Fruit fly (Drosophila melanogaster) whole organism, prepupa: ENCODE results near the gene CG9577.

Source experiments
- Blimp-1 ChIP-seq: fragments of 200-800 bp; sonication (Bioruptor generic); optimal IDR thresholded peaks from 3 replicates; lab custom pipeline; 2017; ENCODE audit warnings: missing biosample characterization, missing genetic modification characterization, mild to moderate bottlenecking, moderate library complexity, missing genetic modification reagents
- CG10631 ChIP-seq: fragments of 200-800 bp; sonication (Bioruptor generic); optimal IDR thresholded peaks from 2 replicates; lab custom pipeline; 2016; ENCODE audit warnings: missing biosample characterization, missing genetic modification characterization
- CG11762 ChIP-seq: fragments of 200-800 bp; sonication (Bioruptor generic); optimal IDR thresholded peaks from 3 replicates; lab custom pipeline; 2016; ENCODE audit warnings: missing biosample characterization, missing genetic modification characterization; ENCODE audit not compliant: insufficient read depth
- CG11902 ChIP-seq: fragments of 200-800 bp; sonication (Bioruptor generic); optimal IDR thresholded peaks from 3 replicates; lab custom pipeline; 2016; ENCODE audit warnings: missing biosample characterization, missing genetic modification characterization
- CG15336 ChIP-seq: fragments of 200-800 bp; sonication (Bioruptor generic); IDR thresholded peaks from 2 replicates; pipeline ENCODE4 v1.3.6; 2022; ENCODE audit warnings: missing biosample characterization, missing genetic modification characterization
- CG1621 ChIP-seq: fragments of 200-800 bp; sonication (Bioruptor generic); optimal IDR thresholded peaks from 3 replicates; lab custom pipeline; 2018; ENCODE audit warnings: missing biosample characterization, mild to moderate bottlenecking, missing genetic modification characterization
- CG16779 ChIP-seq: fragments of 200-800 bp; sonication (Bioruptor generic); optimal IDR thresholded peaks from 3 replicates; lab custom pipeline; 2017; ENCODE audit warnings: missing biosample characterization, mild to moderate bottlenecking, missing genetic modification characterization
- CG3032 ChIP-seq: fragments of 200-800 bp; optimal IDR thresholded peaks from 2 replicates; lab custom pipeline; 2019; ENCODE audit warnings: missing biosample characterization, mild to moderate bottlenecking, missing genetic modification characterization, moderate library complexity
- CG32006 ChIP-seq: fragments of 200-800 bp; sonication (Bioruptor generic); optimal IDR thresholded peaks from 3 replicates; lab custom pipeline; 2017; ENCODE audit warnings: missing biosample characterization, mild to moderate bottlenecking, missing genetic modification characterization
- CG3919 ChIP-seq: fragments of 200-800 bp; sonication (Bioruptor generic); optimal IDR thresholded peaks from 3 replicates; lab custom pipeline; 2016; ENCODE audit warnings: missing biosample characterization, missing genetic modification characterization
- CG4318 ChIP-seq: fragments of 200-800 bp; sonication (Bioruptor generic); optimal IDR thresholded peaks from 3 replicates; lab custom pipeline; 2017; ENCODE audit warnings: missing biosample characterization, mild to moderate bottlenecking, missing genetic modification characterization
- CG6276 ChIP-seq: fragments of 200-800 bp; sonication (Bioruptor generic); optimal IDR thresholded peaks from 2 replicates; lab custom pipeline; 2017; ENCODE audit warnings: missing biosample characterization, mild to moderate bottlenecking, missing genetic modification characterization
- CG6792 ChIP-seq: fragments of 200-800 bp; sonication (Bioruptor generic); optimal IDR thresholded peaks from 3 replicates; lab custom pipeline; 2016; ENCODE audit warnings: missing biosample characterization, missing genetic modification characterization
- CG6808 ChIP-seq: fragments of 200-800 bp; sonication (Bioruptor generic); optimal IDR thresholded peaks from 3 replicates; lab custom pipeline; 2017; ENCODE audit warnings: missing biosample characterization, missing genetic modification characterization, mild to moderate bottlenecking, moderate library complexity, missing genetic modification reagents
- CG6854 ChIP-seq: fragments of 200-800 bp; sonication (Bioruptor generic); optimal IDR thresholded peaks from 2 replicates; lab custom pipeline; 2017; ENCODE audit warnings: missing biosample characterization, mild to moderate bottlenecking, missing genetic modification characterization
- CG8119 ChIP-seq: fragments of 200-800 bp; sonication (Bioruptor generic); IDR thresholded peaks from 3 replicates; pipeline ENCODE4 v1.3.6; 2022; ENCODE audit warnings: missing biosample characterization, missing genetic modification characterization
- CG8632 ChIP-seq: fragments of 200-800 bp; sonication (Bioruptor generic); optimal IDR thresholded peaks from 3 replicates; lab custom pipeline; 2016; ENCODE audit warnings: missing biosample characterization, missing genetic modification characterization
- Eip75B ChIP-seq: fragments of 200-800 bp; sonication (Bioruptor generic); optimal IDR thresholded peaks from 3 replicates; lab custom pipeline; 2016; ENCODE audit warnings: missing biosample characterization, missing genetic modification characterization
- Eip78C ChIP-seq: fragments of 200-800 bp; sonication (Bioruptor generic); peaks from one replicate; lab custom pipeline; 2016; ENCODE audit warnings: missing biosample characterization, missing genetic modification characterization
- Eip93F ChIP-seq: fragments of 200-800 bp; sonication (Bioruptor generic); optimal IDR thresholded peaks from 2 replicates; lab custom pipeline; 2016; ENCODE audit warnings: missing biosample characterization, mild to moderate bottlenecking, missing genetic modification characterization
- Ets21C ChIP-seq: fragments of 200-800 bp; sonication (Bioruptor generic); optimal IDR thresholded peaks from 3 replicates; lab custom pipeline; 2016; ENCODE audit warnings: missing biosample characterization, missing genetic modification characterization
- Ets96B ChIP-seq: fragments of 200-800 bp; optimal IDR thresholded peaks from 2 replicates; lab custom pipeline; 2019; ENCODE audit warnings: missing biosample characterization, mild to moderate bottlenecking, missing genetic modification characterization, moderate library complexity
- Gug ChIP-seq: fragments of 200-800 bp; sonication (Bioruptor generic); IDR thresholded peaks from 2 replicates; pipeline ENCODE4 v1.3.6; 2022; ENCODE audit warnings: missing biosample characterization, missing genetic modification characterization
- Hr38 ChIP-seq: sonication (Bioruptor generic); optimal IDR thresholded peaks from 2 replicates; lab custom pipeline; 2016; ENCODE audit warnings: missing biosample characterization, missing genetic modification characterization
- Hr39 ChIP-seq: fragments of 200-800 bp; sonication (Bioruptor generic); optimal IDR thresholded peaks from 2 replicates; lab custom pipeline; 2016; ENCODE audit warnings: missing biosample characterization, missing genetic modification characterization
- Met ChIP-seq: fragments of 200-800 bp; sonication (Bioruptor generic); optimal IDR thresholded peaks from 3 replicates; lab custom pipeline; 2016; ENCODE audit warnings: missing biosample characterization, missing genetic modification characterization
- OdsH ChIP-seq: fragments of 200-800 bp; sonication (Bioruptor generic); optimal IDR thresholded peaks from 3 replicates; lab custom pipeline; 2016; ENCODE audit warnings: missing biosample characterization, missing genetic modification characterization
- Smox ChIP-seq: fragments of 200-800 bp; sonication (Bioruptor generic); optimal IDR thresholded peaks from 3 replicates; lab custom pipeline; 2016; ENCODE audit warnings: missing biosample characterization, missing genetic modification characterization
- Sox14 ChIP-seq: fragments of 200-800 bp; sonication (Bioruptor generic); optimal IDR thresholded peaks from 3 replicates; lab custom pipeline; 2016; ENCODE audit warnings: missing biosample characterization, missing genetic modification characterization
- Sox15 ChIP-seq: fragments of 200-800 bp; sonication (Bioruptor generic); optimal IDR thresholded peaks from 3 replicates; lab custom pipeline; 2016; ENCODE audit warnings: missing biosample characterization, missing genetic modification characterization
- achi ChIP-seq: fragments of 200-800 bp; sonication (Bioruptor generic); optimal IDR thresholded peaks from 3 replicates; lab custom pipeline; 2016; ENCODE audit warnings: missing biosample characterization, missing genetic modification characterization
- acj6 ChIP-seq: fragments of 200-800 bp; sonication (Bioruptor generic); optimal IDR thresholded peaks from 3 replicates; lab custom pipeline; 2016; ENCODE audit warnings: missing biosample characterization, missing genetic modification characterization
- cyc ChIP-seq: fragments of 200-800 bp; sonication (Bioruptor generic); optimal IDR thresholded peaks from 3 replicates; lab custom pipeline; 2016; ENCODE audit warnings: missing biosample characterization, missing genetic modification characterization
- dsx ChIP-seq: fragments of 200-800 bp; optimal IDR thresholded peaks from 3 replicates; lab custom pipeline; 2019; ENCODE audit warnings: missing biosample characterization, mild to moderate bottlenecking, missing genetic modification characterization, moderate library complexity; ENCODE audit not compliant: poor library complexity, severe bottlenecking
- eg ChIP-seq: fragments of 200-800 bp; sonication (Bioruptor generic); IDR thresholded peaks from 3 replicates; pipeline ENCODE4 v1.3.6; 2022; ENCODE audit warnings: missing biosample characterization, missing genetic modification characterization
- esn ChIP-seq: fragments of 200-800 bp; sonication (Bioruptor generic); optimal IDR thresholded peaks from 2 replicates; lab custom pipeline; 2016; ENCODE audit warnings: missing biosample characterization, mild to moderate bottlenecking, missing genetic modification characterization, moderate library complexity
- fd59A ChIP-seq: fragments of 200-800 bp; sonication (Bioruptor generic); optimal IDR thresholded peaks from 2 replicates; lab custom pipeline; 2017; ENCODE audit warnings: missing biosample characterization, mild to moderate bottlenecking, missing genetic modification characterization, missing genetic modification reagents
- fd85E ChIP-seq: fragments of 200-800 bp; sonication (Bioruptor generic); optimal IDR thresholded peaks from 3 replicates; lab custom pipeline; 2016; ENCODE audit warnings: missing biosample characterization, missing genetic modification characterization
- lz ChIP-seq: fragments of 200-800 bp; sonication (Bioruptor generic); optimal IDR thresholded peaks from 3 replicates; lab custom pipeline; 2016; ENCODE audit warnings: missing biosample characterization, missing genetic modification characterization
- pdm3 ChIP-seq: fragments of 200-800 bp; sonication (Bioruptor generic); optimal IDR thresholded peaks from 3 replicates; lab custom pipeline; 2016; ENCODE audit warnings: missing biosample characterization, missing genetic modification characterization
- ss ChIP-seq, 2 experiments: fragments of 200-800 bp; sonication (Bioruptor generic); optimal IDR thresholded peaks; 2 replicates in 1 of 2; 3 replicates in 1 of 2; lab custom pipeline; 2017 to 2018; ENCODE audit warnings: mild to moderate bottlenecking in 2 of 2, missing biosample characterization in 2 of 2, missing genetic modification characterization in 2 of 2, moderate library complexity in 1 of 2
- svp ChIP-seq: fragments of 200-800 bp; sonication (Bioruptor generic); peaks from one replicate; lab custom pipeline; 2016; ENCODE audit warnings: missing biosample characterization, missing genetic modification characterization
- vri ChIP-seq: fragments of 200-800 bp; sonication (Bioruptor generic); optimal IDR thresholded peaks from 3 replicates; lab custom pipeline; 2016; ENCODE audit warnings: missing biosample characterization, mild to moderate bottlenecking, missing genetic modification characterization

Gene CG9577

DNA sequence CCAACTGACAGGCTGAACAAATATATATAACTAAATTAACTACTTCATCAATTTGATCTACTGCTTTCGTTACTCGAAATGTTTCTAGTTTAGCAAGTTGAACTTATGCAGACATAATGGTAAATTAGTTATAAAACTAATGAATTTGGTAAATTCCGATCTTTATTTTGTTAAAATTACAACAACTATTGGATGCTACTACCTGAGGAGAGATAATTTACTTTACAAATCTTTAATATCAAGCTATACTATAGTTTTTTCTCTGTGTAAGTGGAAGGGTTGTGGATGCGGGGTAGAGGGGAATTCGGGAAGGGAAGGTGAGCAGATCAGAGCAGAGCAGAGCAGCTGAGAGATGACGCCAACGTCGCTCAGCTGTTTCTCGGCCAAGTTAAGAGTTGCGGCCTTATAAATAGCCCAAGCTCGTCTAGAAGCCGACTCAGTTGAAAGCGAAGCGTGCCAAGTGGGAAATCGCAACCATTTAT is 18.7 kb upstream of the CG9577 start, which contains the start of gene aspr (continued):
- TF ChIP-seq Hr39 (GFP tag; lab: Kevin White, UChicago) (no peak), ss (GFP tag; optimal IDR thresholded peaks at IDR 0.05; lab: Kevin White, UChicago) (no peak), Ets21C (no peak), achi (no peak), CG8632 (GFP tag; lab: Kevin White, UChicago) (no peak), CG6808 (GFP tag; lab: Kevin White, UChicago) (peak; percentile 46), OdsH (GFP tag; lab: Kevin White, UChicago) (no peak), Blimp-1 (GFP tag; lab: Kevin White, UChicago) (no peak), Ets96B (tag; lab: Kevin White, UChicago) (peak; percentile 49), CG16779 (tag; lab: Kevin White, UChicago) (no peak)

DNA sequence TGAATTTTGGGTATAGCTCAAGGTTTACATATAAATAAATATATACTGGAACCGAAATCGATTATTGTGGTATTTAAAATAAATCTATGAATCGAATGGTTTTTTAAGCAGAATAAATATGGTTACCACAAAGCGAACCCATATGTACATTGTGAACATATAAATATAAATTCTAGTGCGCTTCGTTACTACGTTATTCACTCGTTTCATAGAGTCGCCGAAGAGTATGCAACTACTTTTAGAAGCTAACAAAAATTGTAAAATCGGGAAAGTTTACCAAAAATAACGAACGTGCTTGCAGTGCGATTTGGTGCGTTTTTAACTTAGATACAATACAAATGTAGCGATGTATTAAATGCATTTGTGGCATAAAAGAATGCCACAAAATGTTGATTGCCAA is 10.5 kb upstream of the CG9577 start:
- TF ChIP-seq Gug (GFP tag; lab: Robert Waterston, UW) (no peak), Met (GFP tag; lab: Kevin White, UChicago) (no peak), Ets96B (tag; lab: Kevin White, UChicago) (no peak), Eip75B (no peak), Sox14 (no peak), fd59A (GFP tag; lab: Kevin White, UChicago) (no peak), Sox15 (GFP tag; lab: Kevin White, UChicago) (no peak), Blimp-1 (GFP tag; lab: Kevin White, UChicago) (no peak), ss (GFP tag; optimal IDR thresholded peaks at IDR 0.05; lab: Kevin White, UChicago) (no peak), CG3032 (no peak), CG6854 (GFP tag; lab: Kevin White, UChicago) (no peak), Eip93F (GFP tag; lab: Kevin White, UChicago) (no peak), Hr38 (no peak), CG15336 (GFP tag; lab: Robert Waterston, UW) (no peak), eg (GFP tag; lab: Robert Waterston, UW) (no peak), CG8632 (GFP tag; lab: Kevin White, UChicago) (no peak)

DNA sequence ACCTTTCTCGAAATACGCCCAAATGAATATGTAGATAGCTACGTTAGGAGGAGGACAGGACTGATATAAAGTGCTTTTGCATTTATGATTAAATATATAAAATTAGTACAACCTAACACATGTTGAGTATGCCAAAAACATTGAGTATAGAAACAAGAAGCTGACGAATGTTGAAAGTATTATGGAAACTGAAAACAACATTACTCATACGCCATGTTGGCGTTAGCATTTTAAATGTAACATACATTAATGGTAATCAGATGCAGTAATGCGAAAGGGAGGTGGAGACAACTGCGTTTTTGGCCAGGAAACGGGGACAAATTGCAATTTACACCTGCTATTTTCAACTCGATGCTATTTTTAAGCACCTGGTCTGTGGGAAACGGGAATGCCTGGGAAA is 8.0 kb upstream of the CG9577 start:
- no peak for TF ChIP-seq vri (GFP tag; lab: Kevin White, UChicago)
- no peak for TF ChIP-seq Met (GFP tag; lab: Kevin White, UChicago)
- no peak for TF ChIP-seq CG3919 (GFP tag; lab: Kevin White, UChicago)
- no peak for TF ChIP-seq lz (GFP tag; lab: Kevin White, UChicago)
- TF ChIP-seq CG32006 (GFP tag; lab: Kevin White, UChicago), result no peak

DNA sequence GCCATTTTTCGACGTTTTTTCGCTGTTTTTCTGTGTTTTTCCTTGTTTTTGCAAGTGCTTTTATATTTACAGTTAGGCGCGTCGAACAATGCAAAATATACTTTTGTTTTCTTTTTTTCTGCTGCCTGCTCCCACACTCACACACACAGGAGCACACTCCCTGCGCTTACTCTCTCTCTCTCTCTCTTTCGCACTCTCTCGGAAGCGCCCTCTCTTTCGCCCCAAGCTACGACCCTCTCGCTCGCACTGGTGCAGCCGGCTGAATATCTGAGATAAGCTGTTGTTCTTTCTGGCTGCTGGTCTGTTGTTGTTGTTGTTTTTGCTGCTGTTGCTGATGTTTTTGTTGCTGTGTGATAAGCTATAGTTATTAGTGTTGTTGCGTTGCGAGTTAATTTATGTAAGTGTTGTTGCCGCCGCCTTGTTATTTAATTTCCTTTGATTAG is 7.5 kb upstream of the CG9577 start:
- TF ChIP-seq CG6276 (GFP tag; lab: Kevin White, UChicago), result no peak
- TF ChIP-seq vri (GFP tag; lab: Kevin White, UChicago), result peak; percentile 63
- TF ChIP-seq Hr39 (GFP tag; lab: Kevin White, UChicago), result no peak
- peak; percentile 75 for TF ChIP-seq eg (GFP tag; lab: Robert Waterston, UW)
- TF ChIP-seq CG6792 (GFP tag; lab: Kevin White, UChicago), result no peak
- peak; percentile 21 for TF ChIP-seq CG1621 (tag; lab: Kevin White, UChicago)
- TF ChIP-seq Ets21C, result no peak
- no peak for TF ChIP-seq pdm3 (GFP tag; lab: Kevin White, UChicago)
- TF ChIP-seq CG10631 (GFP tag; lab: Kevin White, UChicago), result no peak
- no peak for TF ChIP-seq Hr38
- TF ChIP-seq CG4318, result no peak
- peak; percentile 28 for TF ChIP-seq Eip75B
- TF ChIP-seq achi, result no peak
- peak; percentile 7 for TF ChIP-seq CG3032
- no peak for TF ChIP-seq fd85E (GFP tag; lab: Kevin White, UChicago)
- TF ChIP-seq acj6 (GFP tag; lab: Kevin White, UChicago), result no peak
- no peak for TF ChIP-seq CG11762 (GFP tag; lab: Kevin White, UChicago)
- TF ChIP-seq ss (GFP tag; optimal IDR thresholded peaks at IDR 0.05; lab: Kevin White, UChicago), result peak; percentile 38 to 70
- TF ChIP-seq dsx (GFP tag; lab: Kevin White, UChicago), result peak; percentile 40
- TF ChIP-seq CG6808 (GFP tag; lab: Kevin White, UChicago), result peak; percentile 18
- TF ChIP-seq esn, result no peak
- TF ChIP-seq Ets96B (tag; lab: Kevin White, UChicago), result peak; percentile 29
- peak; percentile 28 for TF ChIP-seq CG32006 (GFP tag; lab: Kevin White, UChicago)
- TF ChIP-seq OdsH (GFP tag; lab: Kevin White, UChicago), result no peak
- TF ChIP-seq svp (GFP tag; lab: Kevin White, UChicago), result no peak
- no peak for TF ChIP-seq lz (GFP tag; lab: Kevin White, UChicago)
- TF ChIP-seq CG11902 (GFP tag; lab: Kevin White, UChicago), result no peak
- TF ChIP-seq Eip78C (GFP tag; lab: Kevin White, UChicago), result peak; percentile 52
- no peak for TF ChIP-seq cyc (GFP tag; lab: Kevin White, UChicago)
- TF ChIP-seq CG16779 (tag; lab: Kevin White, UChicago), result peak; percentile 47
- peak; percentile 47; the same call in 1 of the 3 replicates for TF ChIP-seq CG8119 (GFP tag; lab: Robert Waterston, UW)
- no peak for TF ChIP-seq Smox
